Worm (Caenorhabditis elegans) whole organism, young adult: ENCODE measurements around the gene F52B11.5.

ENCODE experiments used
- F57A8.1 ChIP-seq: fragments of 200-800 bp; sonication (Bioruptor generic); optimal IDR thresholded peaks from 2 replicates; lab custom pipeline; 2018; ENCODE audit warnings: mild to moderate bottlenecking, missing genetic modification characterization, moderate library complexity, missing compliant biosample characterization
- let-526 ChIP-seq: fragments of 200-800 bp; sonication (Bioruptor generic); IDR thresholded peaks from 2 replicates; pipeline ENCODE4 v1.3.6; 2022; ENCODE audit warnings: missing genetic modification reagents, missing genetic modification characterization, missing compliant biosample characterization
- madf-10 ChIP-seq: sonication (generic microtip); optimal IDR thresholded peaks from 2 replicates; lab custom pipeline; 2016; ENCODE audit warnings: mild to moderate bottlenecking, missing genetic modification characterization, missing compliant biosample characterization

- TF ChIP-seq madf-10 (tag; lab: Kevin White, UChicago): no peak
- no peak for TF ChIP-seq F57A8.1 (GFP tag; lab: Kevin White, UChicago)
- no peak for TF ChIP-seq let-526 (GFP tag; lab: Robert Waterston, UW)
These were observed 20.1 kb downstream of the F52B11.5 start for ce11 chrIV:14082956-14083355.
